Worm (Caenorhabditis elegans) whole organism, late embryonic: ENCODE data around the gene Y73B6BL.29.

Source experiments
- ama-1 ChIP-seq: fragments of 150-350 bp; optimal IDR thresholded peaks from 2 replicates; lab custom pipeline; 2014
- elt-2 ChIP-seq: sonication (generic microtip); optimal IDR thresholded peaks from 2 replicates; lab custom pipeline; 2016; ENCODE audit warnings: missing genetic modification reagents, missing genetic modification characterization, missing compliant biosample characterization
- hlh-15 ChIP-seq: sonication (generic microtip); optimal IDR thresholded peaks from 2 replicates; lab custom pipeline; 2016; ENCODE audit warnings: missing genetic modification characterization, missing compliant biosample characterization
- lim-6 ChIP-seq: sonication (generic microtip); optimal IDR thresholded peaks from 2 replicates; lab custom pipeline; 2016; ENCODE audit warnings: missing genetic modification characterization, missing compliant biosample characterization
- madf-2 ChIP-seq: sonication (generic microtip); optimal IDR thresholded peaks from 2 replicates; lab custom pipeline; 2017; ENCODE audit warnings: missing genetic modification characterization, missing compliant biosample characterization
- pha-4 ChIP-seq: fragments of 150-350 bp; optimal IDR thresholded peaks from 2 replicates; lab custom pipeline; 2018; ENCODE audit warnings: missing biosample characterization, missing genetic modification reagents, missing genetic modification characterization
- tbx-2 ChIP-seq: sonication (generic microtip); optimal IDR thresholded peaks from 2 replicates; lab custom pipeline; 2016; ENCODE audit warnings: missing genetic modification characterization, missing compliant biosample characterization
- unc-55 ChIP-seq: sonication (generic microtip); optimal IDR thresholded peaks from 2 replicates; lab custom pipeline; 2017; ENCODE audit warnings: missing biosample characterization, missing genetic modification reagents, missing genetic modification characterization

DNA sequence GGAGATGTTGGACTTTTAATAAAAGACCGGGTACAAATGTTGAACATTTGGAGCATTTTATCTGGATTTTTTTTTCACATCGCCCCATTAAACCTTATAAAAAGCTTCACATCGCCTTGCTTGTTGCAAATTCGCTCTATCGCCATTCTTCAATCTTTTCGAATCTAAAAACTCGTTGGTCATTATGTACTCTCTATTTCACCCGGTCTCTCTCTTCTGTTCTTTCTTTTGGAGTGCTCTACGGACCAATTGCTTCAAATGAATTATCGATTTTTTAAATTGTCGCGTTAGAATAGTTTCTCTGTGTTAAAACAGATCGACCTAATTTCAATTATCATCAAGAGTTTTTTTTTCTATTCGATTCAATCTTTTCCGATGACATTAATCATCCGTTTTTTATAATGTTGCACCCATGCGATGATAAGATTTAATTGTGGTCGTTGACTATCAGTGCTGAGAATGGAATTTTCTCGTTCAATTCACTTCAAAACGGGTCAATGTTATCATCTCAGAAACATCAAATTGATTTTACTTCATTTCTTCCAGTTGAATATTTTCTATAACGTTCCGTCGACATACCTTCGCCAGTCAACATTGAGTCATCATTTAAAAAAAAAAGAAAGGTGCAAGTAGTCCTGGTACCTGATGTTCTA lies 5.8 kb downstream of the Y73B6BL.29 start:
- TF ChIP-seq pha-4 (tag; lab: Kevin White, UChicago) (no peak), elt-2 (tag; lab: Kevin White, UChicago) (no peak), unc-55 (GFP tag; lab: Kevin White, UChicago) (no peak), ama-1 (lab: Kevin White, UChicago) (no peak), hlh-15 (no peak), tbx-2 (tag; lab: Kevin White, UChicago) (no peak), madf-2 (tag; lab: Kevin White, UChicago) (no peak), lim-6 (tag; lab: Kevin White, UChicago) (no peak)
